Fruit fly (Drosophila melanogaster) whole organism, embryonic: Measurements from ENCODE around the gene Rh4.

Experiments
- Aef1 ChIP-seq: fragments of 200-800 bp; sonication (Bioruptor generic); IDR thresholded peaks from 3 replicates; pipeline ENCODE4 v1.3.6; 2022; ENCODE audit warnings: missing biosample characterization, missing genetic modification characterization
- Antp ChIP-seq: fragments of 200-800 bp; sonication (Bioruptor generic); optimal IDR thresholded peaks from 3 replicates; lab custom pipeline; 2016; ENCODE audit warnings: missing biosample characterization, missing genetic modification characterization
- B-H2 ChIP-seq: fragments of 200-800 bp; sonication (Bioruptor generic); optimal IDR thresholded peaks from 2 replicates; lab custom pipeline; 2018; ENCODE audit warnings: missing biosample characterization, mild to moderate bottlenecking, missing genetic modification characterization
- BEAF-32 ChIP-seq: fragments of 200-800 bp; sonication (Bioruptor generic); optimal IDR thresholded peaks from 3 replicates; lab custom pipeline; 2017; ENCODE audit warnings: missing biosample characterization, missing genetic modification characterization, mild to moderate bottlenecking, moderate library complexity, missing genetic modification reagents
- CG10147 ChIP-seq: fragments of 200-800 bp; sonication (Bioruptor generic); optimal IDR thresholded peaks from 2 replicates; lab custom pipeline; 2019; ENCODE audit warnings: missing biosample characterization, mild to moderate bottlenecking, missing genetic modification characterization, moderate library complexity
- CG1024 ChIP-seq: fragments of 200-800 bp; sonication (Bioruptor generic); IDR thresholded peaks from 2 replicates; pipeline ENCODE4 v1.3.6; 2022; ENCODE audit warnings: missing biosample characterization, missing genetic modification characterization
- CG11695 ChIP-seq: fragments of 200-800 bp; sonication (Bioruptor generic); IDR thresholded peaks from 3 replicates; pipeline ENCODE4 v1.3.6; 2022; ENCODE audit warnings: missing biosample characterization, missing genetic modification characterization
- CG13296 ChIP-seq: fragments of 200-800 bp; sonication (Bioruptor generic); optimal IDR thresholded peaks from 3 replicates; lab custom pipeline; 2018; ENCODE audit warnings: missing biosample characterization, mild to moderate bottlenecking, missing genetic modification characterization
- CG16813 ChIP-seq: fragments of 200-800 bp; sonication (Bioruptor generic); IDR thresholded peaks from 3 replicates; pipeline ENCODE4 v1.3.6; 2022; ENCODE audit warnings: missing biosample characterization, missing genetic modification characterization; ENCODE audit not compliant: partially characterized antibody
- CG17186 ChIP-seq: fragments of 200-800 bp; sonication (Bioruptor generic); optimal IDR thresholded peaks from 3 replicates; lab custom pipeline; 2017; ENCODE audit warnings: missing biosample characterization, missing genetic modification reagents, missing genetic modification characterization
- CG17361 ChIP-seq: fragments of 200-800 bp; sonication (Bioruptor generic); IDR thresholded peaks from 3 replicates; pipeline ENCODE4 v1.3.6; 2022; ENCODE audit warnings: missing biosample characterization, missing genetic modification characterization
- CG17802 ChIP-seq: fragments of 200-800 bp; sonication (Bioruptor generic); optimal IDR thresholded peaks from 2 replicates; lab custom pipeline; 2018; ENCODE audit warnings: missing biosample characterization, mild to moderate bottlenecking, missing genetic modification characterization, moderate library complexity
- CG1832 ChIP-seq: fragments of 200-800 bp; sonication (Bioruptor generic); optimal IDR thresholded peaks from 2 replicates; lab custom pipeline; 2017; ENCODE audit warnings: missing biosample characterization, mild to moderate bottlenecking, missing genetic modification characterization, inconsistent platforms
- CG2889 ChIP-seq: fragments of 200-800 bp; sonication (Bioruptor generic); IDR thresholded peaks from 3 replicates; pipeline ENCODE4 v1.3.6; 2022; ENCODE audit warnings: missing biosample characterization, missing genetic modification characterization
- CG32532 ChIP-seq: fragments of 200-800 bp; sonication (Bioruptor generic); IDR thresholded peaks from 2 replicates; pipeline ENCODE4 v1.3.6; 2022; ENCODE audit warnings: missing biosample characterization, missing genetic modification characterization
- CG33213 ChIP-seq: fragments of 200-800 bp; sonication (Bioruptor generic); optimal IDR thresholded peaks from 3 replicates; lab custom pipeline; 2016; ENCODE audit warnings: missing biosample characterization, missing genetic modification characterization
- CG4328 ChIP-seq: fragments of 200-800 bp; sonication (Bioruptor generic); optimal IDR thresholded peaks from 3 replicates; lab custom pipeline; 2017; ENCODE audit warnings: missing biosample characterization, missing genetic modification reagents, missing genetic modification characterization
- CG4820 ChIP-seq: fragments of 200-800 bp; sonication (Bioruptor generic); optimal IDR thresholded peaks from 3 replicates; lab custom pipeline; 2016; ENCODE audit warnings: missing biosample characterization, missing genetic modification characterization
- CG6813 ChIP-seq: fragments of 200-800 bp; sonication (Bioruptor generic); optimal IDR thresholded peaks from 2 replicates; lab custom pipeline; 2017; ENCODE audit warnings: missing biosample characterization, missing genetic modification characterization, mild to moderate bottlenecking, moderate library complexity, missing genetic modification reagents
- CG8290 ChIP-seq, 3 experiments: fragments of 200-800 bp; sonication (Bioruptor generic); optimal IDR thresholded peaks; 2 replicates each; lab custom pipeline; 2016 to 2019; ENCODE audit warnings: missing biosample characterization in 3 of 3, missing genetic modification characterization in 3 of 3, mild to moderate bottlenecking in 2 of 3, moderate library complexity in 1 of 3
- CG9797 ChIP-seq: fragments of 200-800 bp; sonication (Bioruptor generic); optimal IDR thresholded peaks from 3 replicates; lab custom pipeline; 2018; ENCODE audit warnings: missing biosample characterization, mild to moderate bottlenecking, missing genetic modification characterization
- D19B ChIP-seq: fragments of 200-800 bp; sonication (Bioruptor generic); optimal IDR thresholded peaks from 2 replicates; lab custom pipeline; 2017; ENCODE audit warnings: missing biosample characterization, mild to moderate bottlenecking, missing genetic modification characterization
- Dip2 ChIP-seq: fragments of 200-800 bp; sonication (Bioruptor generic); IDR thresholded peaks from 2 replicates; pipeline ENCODE4 v1.3.6; 2022; ENCODE audit warnings: missing biosample characterization, missing genetic modification characterization
- ERR ChIP-seq: fragments of 200-800 bp; sonication (Bioruptor generic); optimal IDR thresholded peaks from 2 replicates; lab custom pipeline; 2016; ENCODE audit warnings: missing biosample characterization, missing genetic modification characterization
- Lpt ChIP-seq: fragments of >200 bp; optimal IDR thresholded peaks from 2 replicates; lab custom pipeline; 2018; ENCODE audit warnings: missing biosample characterization, missing genetic modification characterization
- MTF-1 ChIP-seq: fragments of 200-800 bp; sonication (Bioruptor generic); optimal IDR thresholded peaks from 2 replicates; lab custom pipeline; 2018; ENCODE audit warnings: missing biosample characterization, mild to moderate bottlenecking, missing genetic modification characterization, borderline replicate concordance
- Med ChIP-seq: fragments of 200-800 bp; sonication (Bioruptor generic); peaks from one replicate; lab custom pipeline; 2016; ENCODE audit warnings: missing biosample characterization, missing genetic modification characterization, mild to moderate bottlenecking, inconsistent platforms, moderate library complexity
- NK7.1 ChIP-seq: fragments of 200-800 bp; sonication (Bioruptor generic); optimal IDR thresholded peaks from 3 replicates; lab custom pipeline; 2016; ENCODE audit warnings: missing biosample characterization, missing genetic modification characterization
- Opbp ChIP-seq: fragments of 200-800 bp; sonication (Bioruptor generic); IDR thresholded peaks from 3 replicates; pipeline ENCODE4 v1.3.6; 2022; ENCODE audit warnings: missing biosample characterization, missing genetic modification characterization; ENCODE audit not compliant: partially characterized antibody
- Optix ChIP-seq: fragments of 200-800 bp; sonication (Bioruptor generic); IDR thresholded peaks from 3 replicates; pipeline ENCODE4 v1.3.6; 2022; ENCODE audit warnings: missing biosample characterization, missing genetic modification characterization
- Pdp1 ChIP-seq, 2 experiments: fragments of 200-800 bp; sonication (Bioruptor generic); optimal IDR thresholded peaks; 3 replicates each; lab custom pipeline; 2016; ENCODE audit warnings: missing biosample characterization in 2 of 2, missing genetic modification characterization in 2 of 2, mild to moderate bottlenecking in 1 of 2, moderate library complexity in 1 of 2
- bcd ChIP-seq: fragments of 200-800 bp; sonication (Bioruptor generic); optimal IDR thresholded peaks from 2 replicates; lab custom pipeline; 2017; ENCODE audit warnings: missing biosample characterization, mild to moderate bottlenecking, missing genetic modification characterization
- bigmax ChIP-seq: fragments of 200-800 bp; sonication (Bioruptor generic); optimal IDR thresholded peaks from 2 replicates; lab custom pipeline; 2018; ENCODE audit warnings: missing biosample characterization, mild to moderate bottlenecking, missing genetic modification characterization
- cad ChIP-seq: fragments of >200 bp; optimal IDR thresholded peaks from 2 replicates; lab custom pipeline; 2017; ENCODE audit warnings: missing biosample characterization, missing genetic modification characterization
- chif ChIP-seq, 2 experiments: fragments of 200-800 bp; sonication (Bioruptor generic); optimal IDR thresholded peaks; 3 replicates each; lab custom pipeline; 2016; ENCODE audit warnings: missing biosample characterization in 2 of 2, missing genetic modification characterization in 2 of 2
- fru ChIP-seq: fragments of >200 bp; optimal IDR thresholded peaks from 2 replicates; lab custom pipeline; 2017
- hbn ChIP-seq: fragments of 200-800 bp; sonication (Bioruptor generic); IDR thresholded peaks from 2 replicates; pipeline ENCODE4 v1.3.6; 2022; ENCODE audit warnings: missing biosample characterization, missing genetic modification characterization; ENCODE audit not compliant: partially characterized antibody
- jing ChIP-seq: fragments of 200-800 bp; sonication (Bioruptor generic); optimal IDR thresholded peaks from 2 replicates; lab custom pipeline; 2018; ENCODE audit warnings: missing biosample characterization, mild to moderate bottlenecking, missing genetic modification characterization
- klu ChIP-seq: fragments of 200-800 bp; sonication (Bioruptor generic); IDR thresholded peaks from 2 replicates; pipeline ENCODE4 v1.3.6; 2022; ENCODE audit warnings: missing biosample characterization, missing genetic modification characterization
- maf-S ChIP-seq: fragments of 200-800 bp; sonication (Bioruptor generic); optimal IDR thresholded peaks from 2 replicates; lab custom pipeline; 2016; ENCODE audit warnings: missing biosample characterization, missing genetic modification characterization
- nerfin-2 ChIP-seq: fragments of 200-800 bp; sonication (Bioruptor generic); IDR thresholded peaks from 2 replicates; pipeline ENCODE4 v1.3.6; 2022; ENCODE audit warnings: missing biosample characterization, missing genetic modification characterization; ENCODE audit not compliant: partially characterized antibody
- p53 ChIP-seq: fragments of 200-800 bp; sonication (Bioruptor generic); optimal IDR thresholded peaks from 2 replicates; lab custom pipeline; 2016; ENCODE audit warnings: missing biosample characterization, missing genetic modification characterization
- pan ChIP-seq, 4 experiments: fragments of >200 bp in 3 of 4; fragments of 200-800 bp in 1 of 4; sonication (Bioruptor generic) in 1 of 4; optimal IDR thresholded peaks in 3 of 4; IDR thresholded peaks in 1 of 4; 2 replicates each; pipeline versions ENCODE4 v1.3.6 to Lab custom; 2017 to 2022; ENCODE audit warnings: missing biosample characterization in 2 of 4, missing genetic modification characterization in 2 of 4, mixed read lengths in 1 of 4
- sens ChIP-seq: fragments of 200-800 bp; sonication (Bioruptor generic); peaks from one replicate; lab custom pipeline; 2016; ENCODE audit warnings: missing biosample characterization, missing genetic modification characterization
- sna ChIP-seq: fragments of 200-800 bp; sonication (Bioruptor generic); IDR thresholded peaks from 2 replicates; pipeline ENCODE4 v1.3.6; 2022; ENCODE audit warnings: missing biosample characterization, missing genetic modification characterization; ENCODE audit not compliant: partially characterized antibody
- stwl ChIP-seq: fragments of 200-800 bp; sonication (Bioruptor generic); optimal IDR thresholded peaks from 3 replicates; lab custom pipeline; 2018; ENCODE audit warnings: missing biosample characterization, mild to moderate bottlenecking, missing genetic modification characterization, moderate library complexity
- unpg ChIP-seq: fragments of 200-800 bp; sonication (Bioruptor generic); optimal IDR thresholded peaks from 3 replicates; lab custom pipeline; 2018; ENCODE audit warnings: missing biosample characterization, mild to moderate bottlenecking, missing genetic modification characterization, moderate library complexity
- yki ChIP-seq: fragments of >200 bp; optimal IDR thresholded peaks from 3 replicates; lab custom pipeline; 2018

Gene Rh4

dm6 chr3L:16862958-16863357 is 641 bp upstream of the Rh4 start, which contains the start of gene CG9951 (continued):
- peak in 1 of 2 experiments; percentile 25 for TF ChIP-seq Pdp1 (GFP tag; optimal IDR thresholded peaks at IDR 0.05; lab: Kevin White, UChicago)
- TF ChIP-seq ERR (GFP tag; lab: Kevin White, UChicago): no peak
- no peak for TF ChIP-seq CG33213 (GFP tag; lab: Kevin White, UChicago)
- TF ChIP-seq hbn (GFP tag; lab: Robert Waterston, UW): peak; percentile 41; the same call in 1 of the 2 replicates
- TF ChIP-seq sna: no peak
- TF ChIP-seq BEAF-32 (GFP tag; lab: Kevin White, UChicago): peak; percentile 10

DNA sequence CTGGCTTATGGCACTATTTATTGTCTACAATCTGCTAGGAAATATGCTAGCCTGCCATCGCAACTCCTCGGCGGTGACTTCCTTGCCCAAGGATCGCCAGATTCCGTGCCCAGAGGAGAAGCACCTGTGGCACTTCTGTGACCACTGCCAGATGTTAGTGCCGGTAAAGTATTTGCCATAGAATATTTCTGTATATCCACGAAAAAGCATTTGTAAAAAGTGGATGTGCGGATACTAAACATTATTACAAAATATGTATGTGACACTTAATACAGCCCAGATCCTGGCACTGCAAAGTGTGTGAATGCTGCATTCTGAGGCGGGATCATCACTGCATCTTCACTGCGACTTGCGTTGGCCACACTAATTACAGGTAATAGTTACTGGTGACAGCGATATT is 1.4 kb downstream of the Rh4 start:
- TF ChIP-seq bcd (GFP tag; lab: Kevin White, UChicago) (no peak), chif (GFP tag; optimal IDR thresholded peaks at IDR 0.05; lab: Kevin White, UChicago) (no peak), D19B (GFP tag; lab: Kevin White, UChicago) (no peak), pan (optimal IDR thresholded peaks at IDR 0.05; lab: Kevin White, UChicago) (no peak), pan (GFP tag; optimal IDR thresholded peaks at IDR 0.05 in 1 of 2, IDR thresholded peaks at IDR 0.05 in 1 of 2) (no peak), CG9797 (GFP tag; lab: Kevin White, UChicago) (peak; percentile 54), klu (GFP tag; lab: Robert Waterston, UW) (no peak), Opbp (no peak), CG8290 (GFP tag; optimal IDR thresholded peaks at IDR 0.05; lab: Kevin White, UChicago) (peak; percentile 27), CG8290 (tag; optimal IDR thresholded peaks at IDR 0.05; lab: Kevin White, UChicago) (no peak), bigmax (GFP tag; lab: Kevin White, UChicago) (no peak), MTF-1 (GFP tag; lab: Kevin White, UChicago) (no peak), Antp (GFP tag; lab: Kevin White, UChicago) (no peak), fru (lab: Kevin White, UChicago) (no peak), cad (GFP tag; lab: Kevin White, UChicago) (no peak), CG17186 (GFP tag; lab: Kevin White, UChicago) (peak; percentile 6), Med (peak; percentile 24), CG1024 (GFP tag; lab: Robert Waterston, UW) (0 out of 2 replicates have a peak, but pooled peaks have one; percentile 49), CG33213 (GFP tag; lab: Kevin White, UChicago) (peak; percentile 8), CG6813 (GFP tag; lab: Kevin White, UChicago) (no peak), p53 (GFP tag; lab: Kevin White, UChicago) (no peak), Dip2 (GFP tag; lab: Robert Waterston, UW) (no peak), CG16813 (no peak), sens (GFP tag; lab: Kevin White, UChicago) (peak; percentile 66), NK7.1 (GFP tag; lab: Kevin White, UChicago) (no peak), CG10147 (GFP tag; lab: Kevin White, UChicago) (no peak), CG32532 (GFP tag; lab: Robert Waterston, UW) (no peak), CG13296 (no peak), jing (GFP tag; lab: Kevin White, UChicago) (no peak), CG2889 (GFP tag; lab: Robert Waterston, UW) (no peak), nerfin-2 (GFP tag; lab: Robert Waterston, UW) (no peak), CG11695 (GFP tag; lab: Robert Waterston, UW) (no peak), CG4820 (GFP tag; lab: Kevin White, UChicago) (no peak), CG17802 (peak; percentile 63), Optix (no peak), yki (lab: Kevin White, UChicago) (no peak), CG4328 (GFP tag; lab: Kevin White, UChicago) (no peak), Lpt (no peak), Aef1 (GFP tag; lab: Robert Waterston, UW) (no peak), unpg (no peak), stwl (peak; percentile 74), Pdp1 (GFP tag; optimal IDR thresholded peaks at IDR 0.05; lab: Kevin White, UChicago) (no peak), CG1832 (GFP tag; lab: Kevin White, UChicago) (no peak), maf-S (GFP tag; lab: Kevin White, UChicago) (no peak), B-H2 (GFP tag; lab: Kevin White, UChicago) (no peak), CG17361 (GFP tag; lab: Robert Waterston, UW) (0 out of 3 replicates have a peak, but pooled peaks have one; percentile 27)
